Worm (Caenorhabditis elegans): ENCODE measurements around the gene clc-32.

clc-32 gene

DNA sequence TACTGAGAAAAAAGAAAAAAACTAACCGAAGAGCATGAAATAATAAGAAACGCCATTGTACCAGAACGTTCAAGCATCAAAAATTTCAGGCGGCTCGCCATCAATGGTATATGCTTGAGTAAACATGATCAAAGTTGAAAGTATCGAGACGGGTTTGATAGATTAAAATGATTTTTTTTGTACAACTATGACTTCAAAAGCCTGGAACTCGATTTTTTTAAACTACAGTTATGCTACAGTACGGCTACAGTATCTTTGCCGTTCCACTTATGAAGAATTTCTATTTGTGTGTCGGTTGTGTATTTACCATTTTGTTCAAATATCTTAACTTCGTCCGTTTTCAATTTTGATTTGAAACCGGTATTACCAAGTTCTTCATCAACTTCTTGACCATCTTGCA, 14.1 kb upstream of the clc-32 start, which contains the start of gene str-97:
Gene str-97 (minus strand): TSS at position 101 of the 400 bp plus-strand sequence.
- TF ChIP-seq lin-29 (GFP tag; IDR thresholded peaks at IDR 0.05) (no peak), fkh-10 (GFP tag; optimal IDR thresholded peaks at IDR 0.05) (no peak), unc-62 (GFP tag; optimal IDR thresholded peaks at IDR 0.05 in 1 of 2) (peak in 1 of 2 experiments; percentile 62), unc-62 (tag; optimal IDR thresholded peaks at IDR 0.05) (no peak), snpc-1.2 (GFP tag; IDR thresholded peaks at IDR 0.05) (no peak), sdz-12 (GFP tag; optimal IDR thresholded peaks at IDR 0.05) (no peak)

- TF ChIP-seq aha-1 (tag): no peak
- no peak for TF ChIP-seq lin-15B (tag; optimal IDR thresholded peaks at IDR 0.05)
- TF ChIP-seq lim-7 (GFP tag; IDR thresholded peaks at IDR 0.05): no peak
- no peak for TF ChIP-seq daf-12 (tag; optimal IDR thresholded peaks at IDR 0.05)
- TF ChIP-seq lir-3 (tag; optimal IDR thresholded peaks at IDR 0.05): no peak
- no peak for TF ChIP-seq lin-38 (GFP tag; IDR thresholded peaks at IDR 0.05)
- no peak for TF ChIP-seq T26A8.4 (GFP tag; IDR thresholded peaks at IDR 0.05)
- TF ChIP-seq nhr-25 (tag; optimal IDR thresholded peaks at IDR 0.05; ENCODE audit: borderline replicate concordance, insufficient read depth): no peak
- no peak for TF ChIP-seq Y105C5A.15 (GFP tag; IDR thresholded peaks at IDR 0.05)
- no peak for TF ChIP-seq nhr-76 (tag; optimal IDR thresholded peaks at IDR 0.05)
- TF ChIP-seq zip-11 (GFP tag; IDR thresholded peaks at IDR 0.05): no peak
These were observed 12.4 kb upstream of the clc-32 start, which contains the start of gene str-254 for ce11 chrV:16153375-16153774. TSS of gene str-254 (minus strand) at chrV:16153475.

DNA sequence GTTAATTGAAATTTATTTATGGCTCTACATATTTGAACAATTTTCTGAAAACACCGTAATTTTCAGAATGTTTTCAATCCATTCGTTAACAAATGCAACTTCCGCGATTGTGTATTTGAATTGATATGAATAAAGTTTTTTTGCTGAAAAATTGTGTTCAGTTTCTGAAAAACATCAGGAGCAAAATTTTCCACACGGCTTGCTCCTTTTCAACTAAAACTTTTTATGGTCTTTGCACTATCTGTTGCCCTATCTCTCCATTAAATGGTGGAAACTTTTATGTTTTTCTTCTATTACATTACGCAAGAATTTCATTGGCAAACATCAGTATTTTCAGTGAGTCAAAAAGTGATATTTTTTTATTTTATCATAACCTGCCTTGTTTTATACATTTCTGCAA, 7.8 kb upstream of the clc-32 start, which contains the start of gene F10A3.4:
Gene F10A3.4 (plus strand): TSS at position 301 of the 400 bp plus-strand sequence.
- TF ChIP-seq dmd-6 (GFP tag; IDR thresholded peaks at IDR 0.05) (no peak), T20F7.1 (GFP tag; optimal IDR thresholded peaks at IDR 0.05) (no peak), lin-1 (GFP tag; IDR thresholded peaks at IDR 0.05) (no peak), F10B5.3 (tag; optimal IDR thresholded peaks at IDR 0.05) (no peak), zfp-3 (GFP tag; conservative IDR thresholded peaks at IDR 0.05) (no peak), cey-2 (tag; optimal IDR thresholded peaks at IDR 0.05; ENCODE audit: borderline replicate concordance, insufficient read depth) (no peak), fos-1 (tag; optimal IDR thresholded peaks at IDR 0.05) (no peak), nhr-25 (tag; optimal IDR thresholded peaks at IDR 0.05; ENCODE audit: borderline replicate concordance, insufficient read depth) (no peak), lin-15B (tag; optimal IDR thresholded peaks at IDR 0.05) (no peak), arid-1 (GFP tag; conservative IDR thresholded peaks at IDR 0.05) (no peak), Y5F2A.4 (GFP tag; optimal IDR thresholded peaks at IDR 0.05) (no peak), nhr-41 (GFP tag; IDR thresholded peaks at IDR 0.05) (no peak)

ce11 chrV:16145009-16145408, 4.0 kb upstream of the clc-32 start:
- TF ChIP-seq duxl-1 (tag; optimal IDR thresholded peaks at IDR 0.05; ENCODE audit: poor library complexity) (no peak), mxl-2 (GFP tag; conservative IDR thresholded peaks at IDR 0.05) (no peak), gei-8 (GFP tag; optimal IDR thresholded peaks at IDR 0.05) (no peak), zip-2 (tag; optimal IDR thresholded peaks at IDR 0.05) (no peak), dmd-9 (GFP tag; IDR thresholded peaks at IDR 0.05) (no peak), unc-62 (GFP tag; optimal IDR thresholded peaks at IDR 0.05 in 1 of 2) (peak in 1 of 2 experiments; percentile 91), unc-62 (tag; optimal IDR thresholded peaks at IDR 0.05) (no peak)

- TF ChIP-seq nhr-111 (GFP tag; optimal IDR thresholded peaks at IDR 0.05) (no peak), pqm-1 (tag; optimal IDR thresholded peaks at IDR 0.05) (peak; percentile 42), dve-1 (tag; optimal IDR thresholded peaks at IDR 0.05; ENCODE audit: insufficient read depth) (no peak), spr-3 (GFP tag; optimal IDR thresholded peaks at IDR 0.05) (no peak), nhr-28 (tag; optimal IDR thresholded peaks at IDR 0.05) (peak; percentile 66), dmd-6 (GFP tag; IDR thresholded peaks at IDR 0.05) (peak; percentile 52; the same call in 1 of the 2 replicates), ZK546.5 (tag; optimal IDR thresholded peaks at IDR 0.05) (no peak), ama-1 (optimal IDR thresholded peaks at IDR 0.05) (no peak), ctbp-1 (GFP tag; IDR thresholded peaks at IDR 0.05) (no peak), unc-62 (GFP tag; optimal IDR thresholded peaks at IDR 0.05 in 1 of 2) (peak in 1 of 2 experiments; percentile 4), unc-62 (tag; optimal IDR thresholded peaks at IDR 0.05) (no peak), lsy-2 (tag; optimal IDR thresholded peaks at IDR 0.05) (no peak), nhr-77 (tag; optimal IDR thresholded peaks at IDR 0.05) (peak; percentile 41)
These were observed 2.2 kb upstream of the clc-32 start, which contains the start of gene fbxa-88 for ce11 chrV:16143066-16143581. TSS of gene fbxa-88 (minus strand) at chrV:16143116.
